Fruit fly (Drosophila melanogaster): Measurements from ENCODE around the gene phu.
A peak's percentile ranks its signal among the peaks of the same experiment; 100 is the strongest.

Gene phu

DNA sequence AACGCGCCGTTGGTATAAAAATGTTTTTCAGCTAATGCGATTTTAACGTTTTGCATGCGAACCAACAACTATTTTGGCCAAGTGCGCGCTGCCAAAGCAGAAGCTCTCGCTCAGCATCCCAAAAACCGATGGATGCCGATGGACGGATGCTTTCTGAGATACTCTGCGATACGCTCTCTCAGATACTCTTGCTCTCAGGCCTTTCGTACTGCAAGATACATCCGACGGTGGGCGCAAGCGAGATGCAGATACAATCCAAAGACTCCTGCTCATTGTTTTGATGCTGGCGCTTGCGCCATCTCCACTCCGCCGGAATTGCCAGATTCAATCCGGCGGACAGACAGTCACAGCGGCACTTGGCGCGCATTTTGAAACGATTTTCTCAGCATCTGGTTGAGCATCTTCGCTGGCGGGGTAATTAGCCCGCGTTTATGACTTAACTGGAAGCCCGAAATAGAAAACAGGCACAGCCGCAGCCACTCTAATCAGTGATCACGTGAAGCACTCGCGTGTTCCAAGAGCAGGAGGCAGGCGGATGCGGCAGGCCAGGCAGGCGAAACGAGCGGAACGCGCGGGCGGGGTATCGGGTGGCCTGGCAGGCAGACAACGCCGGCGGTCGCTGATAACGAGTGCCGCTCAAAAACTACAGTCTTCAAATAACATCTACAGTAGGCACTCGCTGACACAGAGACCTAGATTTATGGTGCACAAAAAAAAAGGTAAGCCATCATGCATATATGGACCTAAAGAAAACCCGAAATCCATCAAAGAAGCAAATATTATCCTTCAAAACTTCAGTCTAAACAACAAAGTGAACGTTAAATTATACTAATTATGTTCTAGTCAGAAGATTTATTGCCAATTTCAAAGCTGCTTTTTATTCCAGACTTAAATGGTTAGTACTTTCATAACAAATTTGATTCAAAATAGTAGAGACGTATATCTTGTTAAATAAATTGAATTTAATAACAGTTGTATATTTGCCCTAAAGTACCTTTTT is 674 bp upstream of the phu start, which contains the start of gene CG16779 (continued):
- TF ChIP-seq emc (GFP tag; optimal IDR thresholded peaks at IDR 0.05): no peak
- TF ChIP-seq chm (GFP tag; IDR thresholded peaks at IDR 0.05): peak; percentile 10; the same call in 1 of the 2 replicates
- peak; percentile 38 for TF ChIP-seq CG13775 (GFP tag; optimal IDR thresholded peaks at IDR 0.05)
- no peak for TF ChIP-seq CG10366 (GFP tag; IDR thresholded peaks at IDR 0.05)
- TF ChIP-seq CG10321 (GFP tag; IDR thresholded peaks at IDR 0.05): peak; percentile 87
- peak; percentile 67 for TF ChIP-seq Oli (tag; optimal IDR thresholded peaks at IDR 0.05)
- peak; percentile 72 for TF ChIP-seq Ets65A (GFP tag)
- TF ChIP-seq CG18262 (tag; optimal IDR thresholded peaks at IDR 0.05): peak; percentile 66
- peak; percentile 33 for TF ChIP-seq ftz-f1 (GFP tag; optimal IDR thresholded peaks at IDR 0.05)
- TF ChIP-seq bsh (GFP tag; optimal IDR thresholded peaks at IDR 0.05): peak in 1 of 2 experiments; percentile 10
- TF ChIP-seq CG15514 (GFP tag; optimal IDR thresholded peaks at IDR 0.05): peak; percentile 13
- no peak for TF ChIP-seq CG7963 (GFP tag; IDR thresholded peaks at IDR 0.05; ENCODE audit: partially characterized antibody)
- TF ChIP-seq oc (tag; optimal IDR thresholded peaks at IDR 0.05): no peak
- TF ChIP-seq cwo (GFP tag; optimal IDR thresholded peaks at IDR 0.05): peak; percentile 100
- TF ChIP-seq Hr3 (GFP tag; optimal IDR thresholded peaks at IDR 0.05): peak; percentile 53
- peak; percentile 17; the same call in 1 of the 3 replicates for TF ChIP-seq croc (GFP tag; conservative IDR thresholded peaks at IDR 0.05)
- TF ChIP-seq trh (GFP tag; optimal IDR thresholded peaks at IDR 0.05): peak; percentile 14
- no peak for TF ChIP-seq wdn (GFP tag; IDR thresholded peaks at IDR 0.05)
- peak; percentile 16 for TF ChIP-seq mam (GFP tag; optimal IDR thresholded peaks at IDR 0.05)
- peak; percentile 55 for TF ChIP-seq CG15696 (tag; optimal IDR thresholded peaks at IDR 0.05)
- TF ChIP-seq tin (GFP tag; optimal IDR thresholded peaks at IDR 0.05): peak; percentile 47
- TF ChIP-seq CG4424 (GFP tag; optimal IDR thresholded peaks at IDR 0.05): peak; percentile 15
- peak; percentile 96 for TF ChIP-seq CG15479 (GFP tag; optimal IDR thresholded peaks at IDR 0.05)
- peak; percentile 33; the same call in 1 of the 2 replicates for TF ChIP-seq lmd (GFP tag; IDR thresholded peaks at IDR 0.05)
- 0 out of 2 replicates have a peak, but pooled peaks have one; percentile 17 for TF ChIP-seq Dref (GFP tag; IDR thresholded peaks at IDR 0.05)
- TF ChIP-seq unc-4 (GFP tag; IDR thresholded peaks at IDR 0.05; ENCODE audit: partially characterized antibody): peak; percentile 37; the same call in 1 of the 2 replicates
- peak; percentile 31 for TF ChIP-seq Fer3 (tag; optimal IDR thresholded peaks at IDR 0.05)
- 0 out of 2 replicates have a peak, but pooled peaks have one; percentile 24 for TF ChIP-seq CG16779 (GFP tag; IDR thresholded peaks at IDR 0.05)
- peak; percentile 14 for TF ChIP-seq pros (GFP tag; optimal IDR thresholded peaks at IDR 0.05)
- TF ChIP-seq dmrt11E (tag; optimal IDR thresholded peaks at IDR 0.05): peak; percentile 51
- no peak for TF ChIP-seq CG11398 (GFP tag; optimal IDR thresholded peaks at IDR 0.05)
- TF ChIP-seq CG3163 (GFP tag; optimal IDR thresholded peaks at IDR 0.05): no peak
- no peak for TF ChIP-seq ash1 (GFP tag; optimal IDR thresholded peaks at IDR 0.05)
- peak; percentile 30 for TF ChIP-seq CG6813 (GFP tag; optimal IDR thresholded peaks at IDR 0.05)
- TF ChIP-seq CG12659 (GFP tag; optimal IDR thresholded peaks at IDR 0.05): peak; percentile 19
- no peak for TF ChIP-seq lov (optimal IDR thresholded peaks at IDR 0.05)
- TF ChIP-seq lov (GFP tag; IDR thresholded peaks at IDR 0.05): no peak
- peak; percentile 53 for TF ChIP-seq CG10209 (GFP tag; optimal IDR thresholded peaks at IDR 0.05)
- peak; percentile 57 for TF ChIP-seq CoRest (tag; optimal IDR thresholded peaks at IDR 0.05)
- TF ChIP-seq Opbp (GFP tag; IDR thresholded peaks at IDR 0.05; ENCODE audit: partially characterized antibody): no peak
- TF ChIP-seq zfh1 (GFP tag; IDR thresholded peaks at IDR 0.05): no peak
- no peak for TF ChIP-seq Dbx (GFP tag; IDR thresholded peaks at IDR 0.05)
- peak in 1 of 2 experiments; percentile 60 for TF ChIP-seq Hr51 (GFP tag; optimal IDR thresholded peaks at IDR 0.05)
- TF ChIP-seq twi (tag; optimal IDR thresholded peaks at IDR 0.05): peak; percentile 58
- TF ChIP-seq CG5953 (GFP tag; IDR thresholded peaks at IDR 0.05): 0 out of 2 replicates have a peak, but pooled peaks have one; percentile 14
- TF ChIP-seq CG5180 (GFP tag; optimal IDR thresholded peaks at IDR 0.05): peak; percentile 18
